Worm (Caenorhabditis elegans) whole organism, young adult: ENCODE measurements around the gene Y75B7AR.1.

Experiments used
- B0019.2 ChIP-seq: fragments of 200-800 bp; sonication (Bioruptor generic); conservative IDR thresholded peaks from 2 replicates; pipeline ENCODE4 v1.3.6; 2022; ENCODE audit warnings: missing genetic modification reagents, missing genetic modification characterization, missing compliant biosample characterization
- B0336.3 ChIP-seq: fragments of 200-800 bp; sonication (Bioruptor generic); IDR thresholded peaks from 2 replicates; pipeline ENCODE4 v1.3.6; 2022; ENCODE audit warnings: missing genetic modification characterization, missing compliant biosample characterization
- D2030.7 ChIP-seq: fragments of 200-800 bp; sonication (Bioruptor generic); IDR thresholded peaks from 2 replicates; pipeline ENCODE4 v1.3.6; 2022; ENCODE audit warnings: missing genetic modification reagents, missing genetic modification characterization, missing compliant biosample characterization
- F39B2.1 ChIP-seq: fragments of 200-800 bp; sonication (Bioruptor generic); IDR thresholded peaks from 2 replicates; pipeline ENCODE4 v1.3.6; 2022; ENCODE audit warnings: missing genetic modification reagents, missing genetic modification characterization, missing compliant biosample characterization
- F49E8.2 ChIP-seq: sonication (generic microtip); optimal IDR thresholded peaks from 3 replicates; lab custom pipeline; 2017; ENCODE audit warnings: missing genetic modification characterization, mild to moderate bottlenecking, missing compliant biosample characterization, antibody characterized with exemption, moderate library complexity; ENCODE audit not compliant: insufficient read depth
- F57A8.1 ChIP-seq: fragments of 200-800 bp; sonication (Bioruptor generic); optimal IDR thresholded peaks from 2 replicates; lab custom pipeline; 2018; ENCODE audit warnings: mild to moderate bottlenecking, missing genetic modification characterization, moderate library complexity, missing compliant biosample characterization
- K11D2.4 ChIP-seq: fragments of 200-800 bp; sonication (Bioruptor generic); IDR thresholded peaks from 2 replicates; pipeline ENCODE4 v1.3.6; 2022; ENCODE audit warnings: missing genetic modification reagents, missing genetic modification characterization, missing compliant biosample characterization
- Y67H2A.10 ChIP-seq: fragments of 200-800 bp; sonication (Bioruptor generic); conservative IDR thresholded peaks from 2 replicates; pipeline ENCODE4 v1.3.6; 2022; ENCODE audit warnings: missing genetic modification reagents, missing genetic modification characterization, missing compliant biosample characterization
- ZK185.1 ChIP-seq: sonication (generic microtip); optimal IDR thresholded peaks from 2 replicates; lab custom pipeline; 2016; ENCODE audit warnings: mild to moderate bottlenecking, missing genetic modification characterization, missing compliant biosample characterization; ENCODE audit not compliant: poor library complexity, severe bottlenecking
- aptf-2 ChIP-seq: fragments of 200-800 bp; sonication (Bioruptor generic); conservative IDR thresholded peaks from 2 replicates; pipeline ENCODE4 v1.3.6; 2022; ENCODE audit warnings: missing genetic modification reagents, missing genetic modification characterization, missing compliant biosample characterization
- attf-3 ChIP-seq: fragments of 200-800 bp; sonication (Bioruptor generic); conservative IDR thresholded peaks from 2 replicates; pipeline ENCODE4 v1.3.6; 2022; ENCODE audit warnings: missing genetic modification reagents, missing genetic modification characterization, missing compliant biosample characterization
- ccch-3 ChIP-seq: fragments of 200-800 bp; sonication (Bioruptor generic); optimal IDR thresholded peaks from 2 replicates; lab custom pipeline; 2018; ENCODE audit warnings: mild to moderate bottlenecking, missing genetic modification characterization, missing compliant biosample characterization
- ceh-100 ChIP-seq: fragments of 200-800 bp; sonication (Bioruptor generic); IDR thresholded peaks from 2 replicates; pipeline ENCODE4 v1.3.6; 2022; ENCODE audit warnings: missing genetic modification reagents, missing genetic modification characterization, missing compliant biosample characterization
- ceh-27 ChIP-seq: fragments of 200-800 bp; sonication (Bioruptor generic); optimal IDR thresholded peaks from 2 replicates; lab custom pipeline; 2018; ENCODE audit warnings: mild to moderate bottlenecking, missing genetic modification characterization, moderate library complexity, missing compliant biosample characterization
- chd-7 ChIP-seq: sonication (generic microtip); optimal IDR thresholded peaks from 2 replicates; lab custom pipeline; 2016; ENCODE audit warnings: mild to moderate bottlenecking, missing genetic modification characterization, moderate library complexity, missing compliant biosample characterization
- ekl-4 ChIP-seq: fragments of 200-800 bp; sonication (Bioruptor generic); IDR thresholded peaks from 2 replicates; pipeline ENCODE4 v1.3.6; 2022; ENCODE audit warnings: missing genetic modification reagents, missing genetic modification characterization, missing compliant biosample characterization
- gei-17 ChIP-seq: fragments of 200-800 bp; sonication (Bioruptor generic); optimal IDR thresholded peaks from 2 replicates; lab custom pipeline; 2018; ENCODE audit warnings: mild to moderate bottlenecking, missing genetic modification characterization, missing compliant biosample characterization
- hmg-1.2 ChIP-seq: fragments of 200-800 bp; sonication (Bioruptor generic); IDR thresholded peaks from 2 replicates; pipeline ENCODE4 v1.3.6; 2022; ENCODE audit warnings: missing genetic modification reagents, missing genetic modification characterization, missing compliant biosample characterization
- hmg-20 ChIP-seq: fragments of 200-800 bp; sonication (Bioruptor generic); IDR thresholded peaks from 2 replicates; pipeline ENCODE4 v1.3.6; 2022; ENCODE audit warnings: missing genetic modification reagents, missing genetic modification characterization, missing compliant biosample characterization
- hsf-1 ChIP-seq: fragments of 200-800 bp; sonication (Bioruptor generic); IDR thresholded peaks from 2 replicates; pipeline ENCODE4 v1.3.6; 2022; ENCODE audit warnings: missing genetic modification reagents, missing genetic modification characterization, missing compliant biosample characterization
- let-526 ChIP-seq: fragments of 200-800 bp; sonication (Bioruptor generic); IDR thresholded peaks from 2 replicates; pipeline ENCODE4 v1.3.6; 2022; ENCODE audit warnings: missing genetic modification reagents, missing genetic modification characterization, missing compliant biosample characterization
- lin-26 ChIP-seq: fragments of 200-800 bp; sonication (Bioruptor generic); IDR thresholded peaks from 2 replicates; pipeline ENCODE4 v1.3.6; 2022; ENCODE audit warnings: missing genetic modification reagents, missing genetic modification characterization, missing compliant biosample characterization
- lin-40 ChIP-seq: sonication (generic microtip); optimal IDR thresholded peaks from 2 replicates; lab custom pipeline; 2016; ENCODE audit warnings: missing genetic modification characterization, mild to moderate bottlenecking, missing compliant biosample characterization, missing genotype, missing genetic modification reagents
- lir-1 ChIP-seq: fragments of 200-800 bp; sonication (Bioruptor generic); conservative IDR thresholded peaks from 2 replicates; pipeline ENCODE4 v1.3.6; 2022; ENCODE audit warnings: missing genetic modification reagents, missing genetic modification characterization, missing compliant biosample characterization
- lsy-27 ChIP-seq: sonication (generic microtip); optimal IDR thresholded peaks from 2 replicates; lab custom pipeline; 2017; ENCODE audit warnings: missing genetic modification characterization, mild to moderate bottlenecking, missing compliant biosample characterization, antibody characterized with exemption, missing genotype, borderline replicate concordance; ENCODE audit not compliant: insufficient read depth
- madf-8 ChIP-seq: fragments of 200-800 bp; sonication (Bioruptor generic); conservative IDR thresholded peaks from 2 replicates; pipeline ENCODE4 v1.3.6; 2022; ENCODE audit warnings: missing genetic modification reagents, missing genetic modification characterization, missing compliant biosample characterization
- mes-4 ChIP-seq: sonication (generic microtip); optimal IDR thresholded peaks from 2 replicates; lab custom pipeline; 2016; ENCODE audit warnings: missing genotype, missing genetic modification characterization, missing compliant biosample characterization
- nfyb-1 ChIP-seq: fragments of 200-800 bp; sonication (Bioruptor generic); IDR thresholded peaks from 2 replicates; pipeline ENCODE4 v1.3.6; 2022; ENCODE audit warnings: missing genetic modification reagents, missing genetic modification characterization, missing compliant biosample characterization
- nhr-27 ChIP-seq: fragments of 200-800 bp; sonication (Bioruptor generic); optimal IDR thresholded peaks from 2 replicates; lab custom pipeline; 2018; ENCODE audit warnings: mild to moderate bottlenecking, missing genetic modification characterization, moderate library complexity, missing compliant biosample characterization
- nhr-80 ChIP-seq: sonication (generic microtip); optimal IDR thresholded peaks from 2 replicates; lab custom pipeline; 2016; ENCODE audit warnings: missing genetic modification characterization, missing compliant biosample characterization
- pha-4 ChIP-seq: fragments of 150-350 bp; sonication (generic microtip); optimal IDR thresholded peaks from 2 replicates; lab custom pipeline; 2014; ENCODE audit warnings: missing biosample characterization, missing genetic modification reagents, missing genetic modification characterization
- tbp1 ChIP-seq: fragments of 200-800 bp; sonication (Bioruptor generic); optimal IDR thresholded peaks from 2 replicates; lab custom pipeline; 2018; ENCODE audit warnings: mild to moderate bottlenecking, missing genetic modification characterization, missing compliant biosample characterization
- unc-130 ChIP-seq: sonication (generic microtip); optimal IDR thresholded peaks from 2 replicates; lab custom pipeline; 2016; ENCODE audit warnings: missing genetic modification reagents, missing genetic modification characterization, missing compliant biosample characterization
- unc-62 ChIP-seq: fragments of 150-350 bp; optimal IDR thresholded peaks from 2 replicates; lab custom pipeline; 2014; ENCODE audit warnings: missing biosample characterization, missing genetic modification reagents, missing genetic modification characterization
- zim-3 ChIP-seq: sonication (generic microtip); optimal IDR thresholded peaks from 2 replicates; lab custom pipeline; 2017; ENCODE audit warnings: mild to moderate bottlenecking, missing genetic modification characterization, moderate library complexity, missing compliant biosample characterization
- ztf-18 ChIP-seq: sonication (generic microtip); optimal IDR thresholded peaks from 2 replicates; lab custom pipeline; 2016; ENCODE audit warnings: missing genotype, mild to moderate bottlenecking, missing genetic modification characterization, missing compliant biosample characterization
- ztf-26 ChIP-seq: sonication (generic microtip); optimal IDR thresholded peaks from 2 replicates; lab custom pipeline; 2017; ENCODE audit warnings: missing genetic modification characterization, missing compliant biosample characterization
- ztf-28 ChIP-seq: fragments of 200-800 bp; sonication (Bioruptor generic); IDR thresholded peaks from 2 replicates; pipeline ENCODE4 v1.3.6; 2022; ENCODE audit warnings: missing genetic modification reagents, missing genetic modification characterization, missing compliant biosample characterization

The Y75B7AR.1 gene

DNA sequence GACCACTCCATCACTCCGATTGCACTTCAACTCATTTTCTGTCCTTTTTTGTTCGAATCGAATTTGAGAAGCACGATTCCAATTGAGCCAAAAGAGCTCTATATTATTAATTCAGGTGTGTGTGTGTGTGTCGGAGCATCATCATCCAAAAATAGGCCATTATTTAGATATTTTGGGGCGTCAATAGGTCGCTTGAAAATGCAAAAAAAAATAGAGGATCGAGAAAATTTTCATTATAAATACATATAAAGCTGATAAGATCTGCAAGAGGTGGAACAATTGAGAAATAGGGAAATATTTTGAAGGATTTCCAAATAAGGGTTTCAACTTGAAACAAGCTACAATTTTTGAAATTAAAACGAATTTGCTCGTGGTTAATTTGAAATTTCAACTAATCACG, at the start of gene Y75B7AR.1:
Gene Y75B7AR.1, minus strand, starts transcription at position 101 of the 400 bp plus-strand sequence.
- TF ChIP-seq madf-8 (GFP tag; lab: Robert Waterston, UW) (no peak), lir-1 (GFP tag; lab: Robert Waterston, UW) (no peak), ZK185.1 (no peak), lsy-27 (tag; lab: Kevin White, UChicago) (no peak), ceh-27 (GFP tag; lab: Kevin White, UChicago) (no peak), ztf-28 (no peak), tbp1 (GFP tag; lab: Kevin White, UChicago) (no peak)
- TF ChIP-seq, all 124 proteins: peak for 0

DNA sequence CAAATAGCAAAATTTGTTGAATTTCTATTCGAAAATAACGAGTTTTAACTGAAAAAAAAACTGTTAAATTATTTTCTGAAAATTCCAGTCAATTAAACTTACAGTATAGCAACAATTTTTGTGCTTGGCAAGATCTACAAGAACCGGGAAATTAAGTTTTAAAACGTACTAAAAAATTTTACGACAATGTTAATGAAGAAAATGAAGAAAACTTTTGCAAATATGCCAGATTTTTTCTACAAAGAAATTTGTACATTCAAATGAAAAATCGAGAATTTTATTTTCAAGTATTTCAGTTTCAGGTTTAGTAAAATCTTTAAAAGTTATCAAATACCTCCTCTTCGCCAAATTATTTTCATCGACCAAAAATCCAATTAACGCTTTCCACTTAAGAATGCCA, 49.2 kb upstream of the Y75B7AR.1 start, which contains the start of gene cnc-11:
Gene cnc-11, plus strand, starts transcription at position 301 of the 400 bp plus-strand sequence.
- TF ChIP-seq B0336.3: no peak
- no peak for TF ChIP-seq aptf-2 (GFP tag; lab: Robert Waterston, UW)
- no peak for TF ChIP-seq D2030.7 (GFP tag; lab: Robert Waterston, UW)
- no peak for TF ChIP-seq F49E8.2 (tag; lab: Kevin White, UChicago)
- no peak for TF ChIP-seq unc-62 (GFP tag; lab: Kevin White, UChicago)
- no peak for TF ChIP-seq ztf-28
- TF ChIP-seq nhr-27 (tag; lab: Kevin White, UChicago): no peak
- TF ChIP-seq, all 124 proteins: peak for 0

DNA sequence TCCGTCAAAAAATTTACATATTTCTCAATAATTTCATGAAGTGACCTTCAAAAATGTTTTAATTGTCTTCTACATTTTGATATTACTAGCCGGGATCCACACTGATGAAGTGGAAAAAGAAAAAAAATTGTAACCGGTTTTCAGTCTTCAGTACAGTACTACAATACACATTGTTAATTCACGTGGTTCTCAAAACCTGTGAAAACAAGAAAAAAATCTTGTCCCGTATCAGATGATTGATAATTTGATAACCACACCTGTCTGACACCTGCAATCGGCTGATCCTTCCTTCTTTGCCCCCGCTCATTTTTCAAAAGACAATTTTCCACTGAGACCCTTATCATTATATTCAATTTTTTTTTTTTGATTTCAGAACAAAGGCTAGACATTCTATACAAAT, 46.0 kb upstream of the Y75B7AR.1 start, which contains the start of gene R09B5.11:
Gene R09B5.11, plus strand, starts transcription at position 374 of the 400 bp plus-strand sequence.
- no peak for TF ChIP-seq lin-26 (GFP tag; lab: Robert Waterston, UW)
- peak; percentile 29 for TF ChIP-seq lin-40 (tag; lab: Kevin White, UChicago)
- no peak for TF ChIP-seq let-526
- no peak for TF ChIP-seq F57A8.1 (GFP tag; lab: Kevin White, UChicago)
- TF ChIP-seq ztf-26 (tag; lab: Kevin White, UChicago): peak; percentile 29
- TF ChIP-seq gei-17 (GFP tag; lab: Kevin White, UChicago): no peak
- peak; percentile 20; the same call in 1 of the 2 replicates for TF ChIP-seq K11D2.4 (GFP tag; lab: Robert Waterston, UW)
- TF ChIP-seq, all 124 proteins: peak for 3

DNA sequence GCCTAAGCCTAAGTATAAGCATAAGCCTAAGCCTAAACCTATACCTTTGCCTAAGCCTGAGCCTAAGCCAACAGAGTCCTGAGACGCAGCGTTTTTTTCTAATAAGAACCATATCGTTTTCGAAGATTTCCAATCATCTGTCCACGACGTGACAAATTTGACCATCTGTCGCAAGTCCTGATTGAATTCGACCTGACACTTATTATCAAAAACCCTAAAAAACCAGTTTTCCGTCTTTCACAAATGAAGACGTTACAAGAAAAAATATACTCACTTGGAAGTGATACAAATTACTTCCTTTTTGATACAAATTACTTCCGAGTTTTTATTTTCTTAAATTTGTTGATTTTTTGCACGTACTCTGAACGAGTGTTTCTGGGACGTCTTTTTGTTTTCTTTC, 45.4 kb upstream of the Y75B7AR.1 start:
- TF ChIP-seq ccch-3 (GFP tag; lab: Kevin White, UChicago) (no peak), hmg-1.2 (no peak), attf-3 (GFP tag; lab: Robert Waterston, UW) (no peak), pha-4 (tag; lab: Kevin White, UChicago) (no peak), mes-4 (tag; lab: Kevin White, UChicago) (no peak), ztf-18 (tag; lab: Kevin White, UChicago) (no peak), B0019.2 (GFP tag; lab: Robert Waterston, UW) (no peak), Y67H2A.10 (GFP tag; lab: Robert Waterston, UW) (no peak), F39B2.1 (GFP tag; lab: Robert Waterston, UW) (no peak), B0336.3 (no peak)

DNA sequence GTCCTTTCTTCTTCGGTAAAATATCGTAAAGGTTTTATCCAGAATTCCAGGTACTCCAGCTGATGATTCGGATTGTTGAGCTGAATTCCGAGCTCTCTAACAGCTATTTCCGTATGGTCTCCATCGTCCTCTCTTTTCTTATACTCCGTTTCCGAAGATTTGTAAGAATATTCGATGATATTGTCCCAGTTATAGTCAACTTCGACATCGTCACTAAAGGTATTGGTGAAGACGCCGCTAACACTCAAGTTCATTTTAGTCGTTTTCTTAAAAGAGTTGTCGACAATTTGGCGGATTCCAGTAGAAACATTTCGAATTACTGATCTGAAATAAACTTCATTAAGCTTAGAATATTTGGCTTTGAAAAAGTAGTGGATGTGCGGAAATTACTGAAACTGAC, 42.3 kb upstream of the Y75B7AR.1 start:
- TF ChIP-seq unc-130: no peak
- TF ChIP-seq nfyb-1 (GFP tag; lab: Robert Waterston, UW): no peak
- TF ChIP-seq ekl-4 (GFP tag; lab: Robert Waterston, UW): no peak
- TF ChIP-seq ceh-100 (GFP tag; lab: Robert Waterston, UW): no peak
- TF ChIP-seq nhr-80 (tag; lab: Kevin White, UChicago): no peak
- no peak for TF ChIP-seq chd-7 (tag; lab: Kevin White, UChicago)
- no peak for TF ChIP-seq hmg-20 (GFP tag; lab: Robert Waterston, UW)
- no peak for TF ChIP-seq ztf-18 (tag; lab: Kevin White, UChicago)
- TF ChIP-seq hsf-1 (GFP tag; lab: Robert Waterston, UW): no peak
- TF ChIP-seq nhr-27 (tag; lab: Kevin White, UChicago): no peak
- no peak for TF ChIP-seq zim-3 (tag; lab: Kevin White, UChicago)
